Worm (Caenorhabditis elegans) whole organism, early embryonic: ENCODE measurements around the gene C07G3.8.

Experiments
- F13C5.2 ChIP-seq: sonication (generic microtip); optimal IDR thresholded peaks from 2 replicates; lab custom pipeline; 2017; ENCODE audit warnings: mild to moderate bottlenecking, missing genetic modification characterization, inconsistent platforms, missing compliant biosample characterization
- ama-1 ChIP-seq: fragments of 150-350 bp; optimal IDR thresholded peaks from 2 replicates; lab custom pipeline; 2014
- ceh-36 ChIP-seq: sonication (generic microtip); optimal IDR thresholded peaks from 2 replicates; lab custom pipeline; 2016; ENCODE audit warnings: missing genetic modification characterization, inconsistent platforms, missing compliant biosample characterization
- ets-7 ChIP-seq: sonication (generic microtip); optimal IDR thresholded peaks from 2 replicates; lab custom pipeline; 2016; ENCODE audit warnings: missing genotype, missing genetic modification characterization, missing compliant biosample characterization
- hmbx-1 ChIP-seq: sonication (generic microtip); optimal IDR thresholded peaks from 2 replicates; lab custom pipeline; 2016; ENCODE audit warnings: mild to moderate bottlenecking, missing genetic modification characterization, missing compliant biosample characterization
- hmg-4 ChIP-seq: fragments of 200-800 bp; sonication (Bioruptor generic); optimal IDR thresholded peaks from 2 replicates; lab custom pipeline; 2018; ENCODE audit warnings: mild to moderate bottlenecking, missing genetic modification characterization, missing compliant biosample characterization
- scrt-1 ChIP-seq: fragments of 200-800 bp; sonication (Bioruptor generic); IDR thresholded peaks from 2 replicates; pipeline ENCODE4 v1.3.6; 2022; ENCODE audit warnings: missing genetic modification characterization, missing compliant biosample characterization
- sea-1 ChIP-seq: fragments of 200-800 bp; sonication (Bioruptor generic); conservative IDR thresholded peaks from 2 replicates; pipeline ENCODE4 v1.3.6; 2022; ENCODE audit warnings: missing genetic modification characterization, missing compliant biosample characterization
- tra-4 ChIP-seq: sonication (generic microtip); optimal IDR thresholded peaks from 2 replicates; lab custom pipeline; 2017; ENCODE audit warnings: missing genetic modification characterization, missing compliant biosample characterization

DNA sequence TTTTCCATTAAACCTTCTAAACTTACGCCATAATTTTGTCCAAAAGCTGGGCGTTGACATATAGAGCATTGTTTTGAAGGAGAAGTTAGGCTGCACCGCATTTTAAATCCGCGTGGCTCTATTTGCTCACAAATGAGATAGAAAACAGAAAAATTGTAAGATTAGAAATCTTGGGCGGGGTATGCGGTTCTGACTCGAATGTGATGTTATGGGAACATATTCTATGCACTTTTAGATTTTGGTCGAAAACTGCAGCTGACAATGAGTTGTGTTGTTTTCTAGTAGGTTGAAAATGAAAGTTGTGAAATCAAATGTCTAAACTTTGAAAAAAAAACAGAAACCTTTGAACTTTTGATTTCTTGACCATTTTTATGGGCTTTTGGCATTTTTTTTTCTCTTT lies 41.4 kb upstream of the C07G3.8 start, which contains the start of gene nhr-222:
- TF ChIP-seq hmg-4 = no peak
- TF ChIP-seq scrt-1 (GFP tag; lab: Robert Waterston, UW) = no peak
- TF ChIP-seq ceh-36 (tag; lab: Kevin White, UChicago) = no peak
- no peak for TF ChIP-seq ama-1 (lab: Kevin White, UChicago)
- no peak for TF ChIP-seq F13C5.2 (tag; lab: Kevin White, UChicago)
- TF ChIP-seq tra-4 (tag; lab: Kevin White, UChicago) = no peak
- no peak for TF ChIP-seq sea-1
- TF ChIP-seq hmbx-1 = no peak
- TF ChIP-seq ets-7 (tag; lab: Kevin White, UChicago) = no peak
